Worm (Caenorhabditis elegans): ENCODE data around the gene col-95.

The col-95 gene

ce11 chrIII:11681461-11682014, 22.3 kb upstream of the col-95 start:
- peak; percentile 91 for TF ChIP-seq unc-42 (tag; optimal IDR thresholded peaks at IDR 0.05)
- no peak for TF ChIP-seq pax-1 (tag; optimal IDR thresholded peaks at IDR 0.05)

- TF ChIP-seq dve-1 (tag; optimal IDR thresholded peaks at IDR 0.05) (no peak), Y22D7AL.16 (tag; optimal IDR thresholded peaks at IDR 0.05) (no peak), lin-11 (tag; optimal IDR thresholded peaks at IDR 0.05) (no peak), hlh-8 (tag; optimal IDR thresholded peaks at IDR 0.05) (no peak), eyg-1 (tag; optimal IDR thresholded peaks at IDR 0.05) (no peak), unc-42 (tag; optimal IDR thresholded peaks at IDR 0.05) (no peak), hlh-15 (tag; optimal IDR thresholded peaks at IDR 0.05) (no peak), ceh-30 (tag; optimal IDR thresholded peaks at IDR 0.05) (no peak), ceh-14 (tag; optimal IDR thresholded peaks at IDR 0.05) (no peak), ceh-6 (GFP tag; optimal IDR thresholded peaks at IDR 0.05) (no peak)
These were observed 20.8 kb upstream of the col-95 start for ce11 chrIII:11683038-11683437.

DNA sequence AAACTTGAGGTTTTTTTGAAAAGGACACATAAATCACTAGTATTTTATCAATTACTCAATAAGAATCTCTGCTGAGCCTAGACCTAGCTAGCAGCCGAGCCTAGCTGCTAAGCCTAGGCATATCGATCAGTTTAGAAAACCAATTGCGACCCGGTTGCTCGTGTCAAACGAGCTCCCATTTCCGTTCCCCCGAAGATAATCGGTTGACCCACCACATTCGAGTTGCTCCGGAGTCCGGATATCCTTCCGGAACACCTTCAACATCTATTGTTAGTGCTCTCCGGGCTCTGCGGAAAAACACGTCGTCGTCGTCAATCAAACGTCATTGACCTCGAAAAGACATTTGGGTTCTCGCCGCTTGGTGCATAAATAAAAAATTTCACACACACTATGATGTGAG, 20.0 kb upstream of the col-95 start:
- TF ChIP-seq madf-2 (tag; optimal IDR thresholded peaks at IDR 0.05) (no peak), lim-6 (tag; optimal IDR thresholded peaks at IDR 0.05) (no peak), hlh-15 (tag; optimal IDR thresholded peaks at IDR 0.05) (no peak), K02D7.2 (tag; optimal IDR thresholded peaks at IDR 0.05) (no peak), F13H6.1 (tag; optimal IDR thresholded peaks at IDR 0.05) (no peak), ahr-1 (tag; optimal IDR thresholded peaks at IDR 0.05) (no peak), unc-55 (GFP tag; optimal IDR thresholded peaks at IDR 0.05) (no peak), sox-4 (tag; optimal IDR thresholded peaks at IDR 0.05) (no peak), ceh-48 (tag; optimal IDR thresholded peaks at IDR 0.05) (no peak), syd-9 (tag; optimal IDR thresholded peaks at IDR 0.05) (no peak), ceh-30 (tag; optimal IDR thresholded peaks at IDR 0.05) (no peak), pha-2 (tag; optimal IDR thresholded peaks at IDR 0.05) (no peak), fkh-6 (tag; optimal IDR thresholded peaks at IDR 0.05) (no peak), nhr-11 (tag; optimal IDR thresholded peaks at IDR 0.05) (no peak), ceh-19 (GFP tag; optimal IDR thresholded peaks at IDR 0.05) (no peak), dmd-4 (tag; optimal IDR thresholded peaks at IDR 0.05; ENCODE audit: borderline replicate concordance) (no peak)

- TF ChIP-seq elt-2 (tag; optimal IDR thresholded peaks at IDR 0.05) (peak; percentile 84), eyg-1 (tag; optimal IDR thresholded peaks at IDR 0.05) (no peak)
These were observed 19.0 kb upstream of the col-95 start for ce11 chrIII:11684770-11685169.

ce11 chrIII:11689303-11689702, 14.5 kb upstream of the col-95 start:
- TF ChIP-seq elt-2 (tag; optimal IDR thresholded peaks at IDR 0.05) (peak; percentile 90), nfya-1 (tag; optimal IDR thresholded peaks at IDR 0.05) (peak; percentile 27), pqm-1 (tag; optimal IDR thresholded peaks at IDR 0.05) (peak; percentile 29), dve-1 (tag; optimal IDR thresholded peaks at IDR 0.05) (peak; percentile 8), nhr-11 (tag; optimal IDR thresholded peaks at IDR 0.05) (no peak)

DNA sequence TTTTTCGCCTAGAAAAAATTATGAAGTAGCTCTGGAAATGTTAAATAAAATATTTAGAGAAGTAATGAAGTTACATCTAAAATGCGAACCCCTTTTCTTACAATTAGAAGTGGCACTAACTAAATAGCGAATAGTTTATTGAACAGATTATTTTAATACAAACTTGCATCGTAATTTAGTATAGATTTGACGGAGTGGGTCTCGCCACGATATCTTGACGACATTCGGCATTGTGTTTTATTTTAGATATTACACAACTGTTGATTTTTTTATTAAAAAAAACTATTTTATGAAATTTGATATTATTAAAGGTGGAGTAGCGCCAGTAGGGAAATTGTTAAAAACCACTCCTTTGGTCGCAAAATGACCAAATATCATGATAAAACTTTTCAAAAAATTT, 13.9 kb upstream of the col-95 start:
- no peak for TF ChIP-seq dve-1 (tag; optimal IDR thresholded peaks at IDR 0.05)
- TF ChIP-seq ceh-48 (tag; optimal IDR thresholded peaks at IDR 0.05) = no peak
- TF ChIP-seq odd-2 (tag; optimal IDR thresholded peaks at IDR 0.05) = no peak
- no peak for TF ChIP-seq mec-3 (tag; optimal IDR thresholded peaks at IDR 0.05; ENCODE audit: borderline replicate concordance)
- TF ChIP-seq pha-4 (tag; optimal IDR thresholded peaks at IDR 0.05) = no peak
- TF ChIP-seq ceh-22 (tag; optimal IDR thresholded peaks at IDR 0.05) = no peak
- TF ChIP-seq pag-3 (tag; optimal IDR thresholded peaks at IDR 0.05; ENCODE audit: borderline replicate concordance) = no peak
- no peak for TF ChIP-seq fkh-10 (GFP tag; optimal IDR thresholded peaks at IDR 0.05)
- no peak for TF ChIP-seq npax-4 (tag; optimal IDR thresholded peaks at IDR 0.05)
- no peak for TF ChIP-seq hlh-15 (tag; optimal IDR thresholded peaks at IDR 0.05)
- no peak for TF ChIP-seq hlh-30 (tag; optimal IDR thresholded peaks at IDR 0.05; ENCODE audit: insufficient read depth)
- no peak for TF ChIP-seq ztf-16 (tag; optimal IDR thresholded peaks at IDR 0.05)

Data from whole organism, late embryonic.